Fruit fly (Drosophila melanogaster) whole organism, embryonic: ENCODE data around the gene sowi.

Source experiments
- ATbp ChIP-seq: fragments of 200-800 bp; sonication (Bioruptor generic); optimal IDR thresholded peaks from 2 replicates; lab custom pipeline; 2017; ENCODE audit warnings: missing biosample characterization, mild to moderate bottlenecking, missing genetic modification characterization, missing genetic modification reagents
- Asciz ChIP-seq: fragments of 200-800 bp; sonication (Bioruptor generic); optimal IDR thresholded peaks from 2 replicates; lab custom pipeline; 2017; ENCODE audit warnings: missing biosample characterization, mild to moderate bottlenecking, missing genetic modification characterization, missing genetic modification reagents
- CG1024 ChIP-seq: fragments of 200-800 bp; sonication (Bioruptor generic); IDR thresholded peaks from 2 replicates; pipeline ENCODE4 v1.3.6; 2022; ENCODE audit warnings: missing biosample characterization, missing genetic modification characterization
- CG10366 ChIP-seq: fragments of 200-800 bp; sonication (Bioruptor generic); IDR thresholded peaks from 2 replicates; pipeline ENCODE4 v1.3.6; 2022; ENCODE audit warnings: missing biosample characterization, missing genetic modification characterization
- CG11560 ChIP-seq: fragments of 200-800 bp; sonication (Bioruptor generic); IDR thresholded peaks from 3 replicates; pipeline ENCODE4 v1.3.6; 2022; ENCODE audit warnings: missing biosample characterization, missing genetic modification characterization
- CG12744 ChIP-seq: fragments of 200-800 bp; sonication (Bioruptor generic); optimal IDR thresholded peaks from 2 replicates; lab custom pipeline; 2016; ENCODE audit warnings: missing biosample characterization, missing genetic modification characterization
- CG14050 ChIP-seq: fragments of 200-800 bp; sonication (Bioruptor generic); IDR thresholded peaks from 3 replicates; pipeline ENCODE4 v1.3.6; 2022; ENCODE audit warnings: missing biosample characterization, missing genetic modification characterization
- CG14860 ChIP-seq: fragments of 200-800 bp; sonication (Bioruptor generic); IDR thresholded peaks from 3 replicates; pipeline ENCODE4 v1.3.6; 2022; ENCODE audit warnings: missing biosample characterization, missing genetic modification characterization; ENCODE audit not compliant: partially characterized antibody
- CG15011 ChIP-seq: fragments of 200-800 bp; sonication (Bioruptor generic); optimal IDR thresholded peaks from 3 replicates; lab custom pipeline; 2018; ENCODE audit warnings: missing biosample characterization, mild to moderate bottlenecking, missing genetic modification characterization
- CG1529 ChIP-seq: fragments of 200-800 bp; sonication (Bioruptor generic); optimal IDR thresholded peaks from 3 replicates; lab custom pipeline; 2018; ENCODE audit warnings: missing biosample characterization, missing genetic modification characterization
- CG15479 ChIP-seq: fragments of 200-800 bp; sonication (Bioruptor generic); optimal IDR thresholded peaks from 3 replicates; lab custom pipeline; 2019; ENCODE audit warnings: missing biosample characterization, mild to moderate bottlenecking, missing genetic modification characterization, moderate library complexity
- CG17328 ChIP-seq: fragments of 200-800 bp; sonication (Bioruptor generic); IDR thresholded peaks from 2 replicates; pipeline ENCODE4 v1.3.6; 2022; ENCODE audit warnings: missing biosample characterization, missing genetic modification characterization
- CG17385 ChIP-seq: fragments of 200-800 bp; sonication (Bioruptor generic); optimal IDR thresholded peaks from 3 replicates; lab custom pipeline; 2018; ENCODE audit warnings: missing biosample characterization, mild to moderate bottlenecking, missing genetic modification characterization
- CG17829 ChIP-seq: fragments of 200-800 bp; optimal IDR thresholded peaks from 2 replicates; lab custom pipeline; 2019; ENCODE audit warnings: missing biosample characterization, mild to moderate bottlenecking, missing genetic modification characterization, moderate library complexity
- CG2202 ChIP-seq: fragments of 200-800 bp; sonication (Bioruptor generic); optimal IDR thresholded peaks from 2 replicates; lab custom pipeline; 2018; ENCODE audit warnings: missing biosample characterization, mild to moderate bottlenecking, missing genetic modification characterization
- CG30431 ChIP-seq: fragments of 200-800 bp; sonication (Bioruptor generic); optimal IDR thresholded peaks from 2 replicates; lab custom pipeline; 2017; ENCODE audit warnings: missing biosample characterization, missing genetic modification characterization
- CG33557 ChIP-seq: fragments of 200-800 bp; sonication (Bioruptor generic); optimal IDR thresholded peaks from 2 replicates; lab custom pipeline; 2019; ENCODE audit warnings: missing biosample characterization, mild to moderate bottlenecking, missing genetic modification characterization, moderate library complexity
- CG5953 ChIP-seq: fragments of 200-800 bp; sonication (Bioruptor generic); IDR thresholded peaks from 2 replicates; pipeline ENCODE4 v1.3.6; 2022; ENCODE audit warnings: missing biosample characterization, missing genetic modification characterization
- CG6175 ChIP-seq: fragments of 200-800 bp; sonication (Bioruptor generic); IDR thresholded peaks from 3 replicates; pipeline ENCODE4 v1.3.6; 2022; ENCODE audit warnings: missing biosample characterization, missing genetic modification characterization
- CG7357 ChIP-seq: fragments of 200-800 bp; sonication (Bioruptor generic); IDR thresholded peaks from 3 replicates; pipeline ENCODE4 v1.3.6; 2022; ENCODE audit warnings: missing biosample characterization, missing genetic modification characterization
- CG9727 ChIP-seq: fragments of 200-800 bp; sonication (Bioruptor generic); optimal IDR thresholded peaks from 3 replicates; lab custom pipeline; 2017; ENCODE audit warnings: missing biosample characterization, mild to moderate bottlenecking, missing genetic modification characterization
- Dad ChIP-seq: fragments of 200-800 bp; sonication (Bioruptor generic); optimal IDR thresholded peaks from 3 replicates; lab custom pipeline; 2016; ENCODE audit warnings: missing biosample characterization, missing genetic modification characterization
- Gsc ChIP-seq: fragments of 200-800 bp; sonication (Bioruptor generic); IDR thresholded peaks from 2 replicates; pipeline ENCODE4 v1.3.6; 2022; ENCODE audit warnings: missing biosample characterization, missing genetic modification characterization
- Hr3 ChIP-seq: fragments of 200-800 bp; sonication (Bioruptor generic); optimal IDR thresholded peaks from 3 replicates; lab custom pipeline; 2016; ENCODE audit warnings: missing biosample characterization, missing genetic modification characterization
- MTF-1 ChIP-seq: fragments of 200-800 bp; sonication (Bioruptor generic); optimal IDR thresholded peaks from 2 replicates; lab custom pipeline; 2018; ENCODE audit warnings: missing biosample characterization, mild to moderate bottlenecking, missing genetic modification characterization, borderline replicate concordance
- Spps ChIP-seq: fragments of 200-800 bp; sonication (Bioruptor generic); optimal IDR thresholded peaks from 2 replicates; lab custom pipeline; 2018; ENCODE audit warnings: missing biosample characterization, mild to moderate bottlenecking, missing genetic modification characterization
- Stat92E ChIP-seq, 3 experiments: fragments of >200 bp in 2 of 3; fragments of 200-800 bp in 1 of 3; sonication (Bioruptor generic) in 1 of 3; optimal IDR thresholded peaks; 2 replicates each; lab custom pipeline; 2017 to 2019; ENCODE audit warnings: missing biosample characterization in 3 of 3, missing genetic modification characterization in 3 of 3, mild to moderate bottlenecking in 1 of 3, moderate library complexity in 1 of 3
- Xrp1 ChIP-seq: fragments of 200-800 bp; sonication (Bioruptor generic); IDR thresholded peaks from 2 replicates; pipeline ENCODE4 v1.3.6; 2022; ENCODE audit warnings: missing biosample characterization, missing genetic modification characterization
- az2 ChIP-seq: fragments of 200-800 bp; sonication (Bioruptor generic); optimal IDR thresholded peaks from 3 replicates; lab custom pipeline; 2016; ENCODE audit warnings: missing biosample characterization, missing genetic modification characterization
- bcd ChIP-seq: fragments of 200-800 bp; sonication (Bioruptor generic); optimal IDR thresholded peaks from 2 replicates; lab custom pipeline; 2017; ENCODE audit warnings: missing biosample characterization, mild to moderate bottlenecking, missing genetic modification characterization
- ci ChIP-seq: fragments of 200-800 bp; sonication (Bioruptor generic); IDR thresholded peaks from 3 replicates; pipeline ENCODE4 v1.3.6; 2022; ENCODE audit warnings: missing biosample characterization, missing genetic modification characterization
- crp ChIP-seq, 2 experiments: fragments of 200-800 bp; sonication (Bioruptor generic); optimal IDR thresholded peaks; 2 replicates in 1 of 2; 3 replicates in 1 of 2; lab custom pipeline; 2017; ENCODE audit warnings: missing biosample characterization in 2 of 2, missing genetic modification characterization in 2 of 2, mild to moderate bottlenecking in 1 of 2, moderate library complexity in 1 of 2
- dmrt11E ChIP-seq: fragments of 200-800 bp; sonication (Bioruptor generic); optimal IDR thresholded peaks from 3 replicates; lab custom pipeline; 2018; ENCODE audit warnings: missing biosample characterization, mild to moderate bottlenecking, missing genetic modification characterization, moderate library complexity
- fu2 ChIP-seq: fragments of 200-800 bp; sonication (Bioruptor generic); optimal IDR thresholded peaks from 2 replicates; lab custom pipeline; 2016; ENCODE audit warnings: missing biosample characterization, missing genetic modification characterization
- ham ChIP-seq: fragments of 200-800 bp; sonication (Bioruptor generic); IDR thresholded peaks from 2 replicates; pipeline ENCODE4 v1.3.6; 2022; ENCODE audit warnings: missing biosample characterization, missing genetic modification characterization
- maf-S ChIP-seq: fragments of 200-800 bp; sonication (Bioruptor generic); optimal IDR thresholded peaks from 2 replicates; lab custom pipeline; 2016; ENCODE audit warnings: missing biosample characterization, missing genetic modification characterization
- nerfin-1 ChIP-seq: fragments of 200-800 bp; sonication (Bioruptor generic); optimal IDR thresholded peaks from 3 replicates; lab custom pipeline; 2019; ENCODE audit warnings: missing biosample characterization, mild to moderate bottlenecking, missing genetic modification characterization, moderate library complexity
- onecut ChIP-seq: fragments of 200-800 bp; sonication (Bioruptor generic); IDR thresholded peaks from 2 replicates; pipeline ENCODE4 v1.3.6; 2022; ENCODE audit warnings: missing biosample characterization, missing genetic modification characterization
- otp ChIP-seq: fragments of 200-800 bp; sonication (Bioruptor generic); IDR thresholded peaks from 3 replicates; pipeline ENCODE4, ENCODE4 v1.3.6; 2022; ENCODE audit warnings: missing biosample characterization, missing genetic modification characterization
- ranshi ChIP-seq: fragments of 200-800 bp; sonication (Bioruptor generic); IDR thresholded peaks from 2 replicates; pipeline ENCODE4 v1.3.6; 2022; ENCODE audit warnings: missing biosample characterization, missing genetic modification characterization
- seq ChIP-seq: fragments of 200-800 bp; sonication (Bioruptor generic); IDR thresholded peaks from 2 replicates; pipeline ENCODE4 v1.3.6; 2022; ENCODE audit warnings: missing biosample characterization, missing genetic modification characterization
- sim ChIP-seq: fragments of 200-800 bp; sonication (Bioruptor generic); IDR thresholded peaks from 2 replicates; pipeline ENCODE4 v1.3.6; 2022; ENCODE audit warnings: missing biosample characterization, missing genetic modification characterization
- sna ChIP-seq: fragments of 200-800 bp; sonication (Bioruptor generic); IDR thresholded peaks from 2 replicates; pipeline ENCODE4 v1.3.6; 2022; ENCODE audit warnings: missing biosample characterization, missing genetic modification characterization; ENCODE audit not compliant: partially characterized antibody
- sob ChIP-seq: fragments of 200-800 bp; sonication (Bioruptor generic); IDR thresholded peaks from 2 replicates; pipeline ENCODE4 v1.3.6; 2022; ENCODE audit warnings: missing biosample characterization, missing genetic modification characterization
- sr ChIP-seq: fragments of 200-800 bp; sonication (Bioruptor generic); IDR thresholded peaks from 3 replicates; pipeline ENCODE4 v1.3.6; 2022; ENCODE audit warnings: missing biosample characterization, missing genetic modification characterization
- tin ChIP-seq: fragments of 200-800 bp; sonication (Bioruptor generic); optimal IDR thresholded peaks from 3 replicates; lab custom pipeline; 2016; ENCODE audit warnings: missing biosample characterization, missing genetic modification characterization
- toy ChIP-seq: fragments of 200-800 bp; sonication (Bioruptor generic); IDR thresholded peaks from 2 replicates; pipeline ENCODE4 v1.3.6; 2022; ENCODE audit warnings: missing biosample characterization, missing genetic modification characterization
- tup ChIP-seq: fragments of 200-800 bp; sonication (Bioruptor generic); optimal IDR thresholded peaks from 2 replicates; lab custom pipeline; 2016; ENCODE audit warnings: missing biosample characterization, mild to moderate bottlenecking, missing genetic modification characterization, moderate library complexity
- twi ChIP-seq: fragments of 200-800 bp; optimal IDR thresholded peaks from 2 replicates; lab custom pipeline; 2019; ENCODE audit warnings: missing biosample characterization, mild to moderate bottlenecking, missing genetic modification characterization, moderate library complexity
- wek ChIP-seq: fragments of 200-800 bp; sonication (Bioruptor generic); optimal IDR thresholded peaks from 3 replicates; lab custom pipeline; 2018; ENCODE audit warnings: missing biosample characterization, mild to moderate bottlenecking, missing genetic modification characterization, moderate library complexity

Gene sowi

dm6 chr3R:6665117-6665654 is 37.5 kb upstream of the sowi start (continued):
- TF ChIP-seq dmrt11E (tag; lab: Kevin White, UChicago), result peak; percentile 46
- no peak for TF ChIP-seq CG12744 (GFP tag; lab: Kevin White, UChicago)
- peak; percentile 14; the same call in 1 of the 2 replicates for TF ChIP-seq onecut
- peak; percentile 53 for TF ChIP-seq CG17328
- peak; percentile 42 for TF ChIP-seq bcd (GFP tag; lab: Kevin White, UChicago)
- TF ChIP-seq sr (GFP tag; lab: Robert Waterston, UW), result no peak
- no peak for TF ChIP-seq Hr3 (GFP tag; lab: Kevin White, UChicago)
- peak; percentile 15 for TF ChIP-seq CG15011 (GFP tag; lab: Kevin White, UChicago)
- peak; percentile 79 for TF ChIP-seq CG33557 (GFP tag; lab: Kevin White, UChicago)
- TF ChIP-seq sna (GFP tag; lab: Robert Waterston, UW), result no peak
- TF ChIP-seq CG1529 (GFP tag; lab: Kevin White, UChicago), result peak; percentile 39
- TF ChIP-seq CG10366 (GFP tag; lab: Robert Waterston, UW), result no peak
- TF ChIP-seq ranshi, result 0 out of 2 replicates have a peak, but pooled peaks have one; percentile 22
- peak; percentile 62 for TF ChIP-seq CG9727 (GFP tag; lab: Kevin White, UChicago)
- no peak for TF ChIP-seq Stat92E (GFP tag; optimal IDR thresholded peaks at IDR 0.05; lab: Kevin White, UChicago)
- no peak for TF ChIP-seq maf-S (GFP tag; lab: Kevin White, UChicago)
- TF ChIP-seq Gsc (GFP tag; lab: Robert Waterston, UW), result no peak
- TF ChIP-seq Xrp1, result peak; percentile 71
- TF ChIP-seq CG7357 (GFP tag; lab: Robert Waterston, UW), result no peak
- TF ChIP-seq wek (GFP tag; lab: Kevin White, UChicago), result peak; percentile 63
- 0 out of 2 replicates have a peak, but pooled peaks have one; percentile 20 for TF ChIP-seq seq
- TF ChIP-seq ci (GFP tag; lab: Robert Waterston, UW), result peak; percentile 81
- TF ChIP-seq MTF-1 (GFP tag; lab: Kevin White, UChicago), result peak; percentile 77
- no peak for TF ChIP-seq sob (GFP tag; lab: Robert Waterston, UW)
- TF ChIP-seq CG5953 (GFP tag; lab: Robert Waterston, UW), result 0 out of 2 replicates have a peak, but pooled peaks have one; percentile 34
- TF ChIP-seq nerfin-1, result no peak
- TF ChIP-seq fu2 (GFP tag; lab: Kevin White, UChicago), result no peak
- TF ChIP-seq tup (GFP tag; lab: Kevin White, UChicago), result no peak
- TF ChIP-seq ham (GFP tag; lab: Robert Waterston, UW), result no peak
- no peak for TF ChIP-seq twi (tag; lab: Kevin White, UChicago)
- peak; percentile 21 for TF ChIP-seq CG15479 (GFP tag; lab: Kevin White, UChicago)
- TF ChIP-seq tin (GFP tag; lab: Kevin White, UChicago), result no peak
- no peak for TF ChIP-seq CG17829 (tag; lab: Kevin White, UChicago)
- TF ChIP-seq az2 (GFP tag; lab: Kevin White, UChicago), result no peak
- no peak for TF ChIP-seq CG11560
- 0 out of 3 replicates have a peak, but pooled peaks have one; percentile 51 for TF ChIP-seq CG6175
- peak; percentile 62 for TF ChIP-seq CG2202
- TF ChIP-seq Asciz (GFP tag; lab: Kevin White, UChicago), result peak; percentile 22
- no peak for TF ChIP-seq CG14860 (GFP tag; lab: Robert Waterston, UW)
- TF ChIP-seq otp (GFP tag; lab: Robert Waterston, UW), result peak; percentile 76; the same call in 2 of the 3 replicates
- TF ChIP-seq Dad (GFP tag; lab: Kevin White, UChicago), result no peak
- TF ChIP-seq crp (GFP tag; optimal IDR thresholded peaks at IDR 0.05; lab: Kevin White, UChicago), result peak in 1 of 2 experiments; percentile 8
- peak; percentile 13 for TF ChIP-seq CG30431 (GFP tag; lab: Kevin White, UChicago)
- no peak for TF ChIP-seq CG14050 (GFP tag; lab: Robert Waterston, UW)
- TF ChIP-seq CG1024 (GFP tag; lab: Robert Waterston, UW), result no peak
- TF ChIP-seq ATbp (GFP tag; lab: Kevin White, UChicago), result peak; percentile 80
- TF ChIP-seq Spps (tag; lab: Kevin White, UChicago), result no peak
- peak; percentile 42; the same call in 1 of the 2 replicates for TF ChIP-seq sim
- TF ChIP-seq CG17385 (GFP tag; lab: Kevin White, UChicago), result no peak
- TF ChIP-seq toy (GFP tag; lab: Robert Waterston, UW), result no peak
